Fruit fly (Drosophila melanogaster): ENCODE results near the gene pst.

The pst gene

DNA sequence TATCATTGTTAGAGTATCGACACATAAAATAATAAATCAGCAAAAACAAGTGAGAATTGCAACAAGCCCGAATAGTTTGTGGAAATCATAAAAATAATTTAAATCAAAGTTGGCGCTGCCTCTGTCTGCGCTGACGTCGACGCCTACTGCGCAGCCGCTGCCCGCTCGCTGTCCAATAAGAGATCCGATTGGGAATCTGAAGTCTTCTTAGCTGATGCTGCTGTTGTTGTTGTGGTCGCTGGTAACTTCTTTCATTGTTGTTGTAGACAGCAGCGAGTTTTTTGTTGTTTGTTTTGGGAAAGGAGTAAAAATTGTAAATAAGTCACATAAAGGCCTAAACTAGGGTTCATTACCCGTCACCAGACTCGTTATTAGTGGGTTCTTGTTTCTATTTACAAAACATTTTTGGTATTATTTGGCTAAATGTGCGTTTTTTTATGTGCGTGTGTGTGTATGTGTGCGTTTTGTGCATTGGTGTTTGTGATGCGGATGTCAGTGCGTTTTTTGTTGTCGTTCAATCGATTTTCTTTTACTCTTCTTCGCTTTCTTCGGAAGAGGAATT, 4.7 kb upstream of the pst start:
- TF ChIP-seq D1 (tag; optimal IDR thresholded peaks at IDR 0.05) (no peak), CG34367 (tag; optimal IDR thresholded peaks at IDR 0.05) (no peak), CG17806 (tag; optimal IDR thresholded peaks at IDR 0.05) (no peak), EcR (GFP tag; optimal IDR thresholded peaks at IDR 0.05) (no peak), CG9948 (tag; optimal IDR thresholded peaks at IDR 0.05) (no peak), rn (GFP tag; IDR thresholded peaks at IDR 0.05) (no peak), CG10348 (GFP tag; IDR thresholded peaks at IDR 0.05) (no peak), CG15710 (tag; optimal IDR thresholded peaks at IDR 0.05) (no peak), Ets98B (GFP tag; IDR thresholded peaks at IDR 0.05) (no peak), CG14655 (GFP tag; optimal IDR thresholded peaks at IDR 0.05) (no peak), CG8301 (tag; optimal IDR thresholded peaks at IDR 0.05) (no peak), CG13204 (GFP tag; optimal IDR thresholded peaks at IDR 0.05) (no peak), gl (tag; optimal IDR thresholded peaks at IDR 0.05) (no peak), CG8159 (tag; optimal IDR thresholded peaks at IDR 0.05) (no peak), Pif1A (GFP tag; optimal IDR thresholded peaks at IDR 0.05) (no peak), CG32121 (GFP tag; IDR thresholded peaks at IDR 0.05) (no peak), Snoo (tag; optimal IDR thresholded peaks at IDR 0.05) (no peak), CG12605 (GFP tag; IDR thresholded peaks at IDR 0.05) (no peak), fd96Ca (GFP tag; IDR thresholded peaks at IDR 0.05) (no peak)

DNA sequence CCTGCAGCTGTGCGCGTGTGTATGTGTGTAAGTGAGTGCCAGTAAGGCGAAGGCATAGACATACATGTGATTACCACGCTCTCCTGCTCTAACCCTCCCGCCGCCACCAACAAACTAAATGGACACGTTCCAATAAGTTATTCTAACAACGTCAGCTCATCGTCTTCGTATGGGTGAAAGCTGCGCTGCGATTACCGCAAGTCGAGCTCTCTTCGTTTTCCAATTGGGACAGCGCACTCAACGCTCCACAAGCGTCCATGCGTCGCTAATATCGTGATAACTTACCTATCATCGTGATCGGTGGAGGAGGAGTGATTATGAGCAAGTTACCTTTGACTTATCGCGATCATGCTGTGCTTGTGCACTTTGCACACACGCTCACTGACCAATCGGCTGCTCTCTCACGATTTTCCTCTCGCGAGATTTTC, 1.0 kb upstream of the pst start:
- TF ChIP-seq CG34367 (tag; optimal IDR thresholded peaks at IDR 0.05) (no peak), Pif1B (GFP tag; optimal IDR thresholded peaks at IDR 0.05) (peak; percentile 61), CG12605 (GFP tag; IDR thresholded peaks at IDR 0.05) (peak; percentile 83), CG32121 (GFP tag; IDR thresholded peaks at IDR 0.05) (no peak), EcR (GFP tag; optimal IDR thresholded peaks at IDR 0.05) (no peak), CG8159 (tag; optimal IDR thresholded peaks at IDR 0.05) (no peak), Snoo (tag; optimal IDR thresholded peaks at IDR 0.05) (no peak), Ets98B (GFP tag; IDR thresholded peaks at IDR 0.05) (peak; percentile 94), CG4496 (GFP tag; IDR thresholded peaks at IDR 0.05) (peak; percentile 81), gl (tag; optimal IDR thresholded peaks at IDR 0.05) (peak; percentile 4), CG8301 (tag; optimal IDR thresholded peaks at IDR 0.05) (peak; percentile 26), CG9948 (tag; optimal IDR thresholded peaks at IDR 0.05) (peak; percentile 16), Pif1A (GFP tag; optimal IDR thresholded peaks at IDR 0.05) (peak; percentile 75), fd96Ca (GFP tag; IDR thresholded peaks at IDR 0.05) (peak; percentile 79; the same call in 2 of the 3 replicates)

- no peak for TF ChIP-seq D1 (tag; optimal IDR thresholded peaks at IDR 0.05)
- TF ChIP-seq gl (tag; optimal IDR thresholded peaks at IDR 0.05) = no peak
- peak; percentile 26; the same call in 2 of the 3 replicates for TF ChIP-seq CG4496 (GFP tag; IDR thresholded peaks at IDR 0.05)
- no peak for TF ChIP-seq rn (GFP tag; IDR thresholded peaks at IDR 0.05)
- no peak for TF ChIP-seq Pif1A (GFP tag; optimal IDR thresholded peaks at IDR 0.05)
- TF ChIP-seq CG12605 (GFP tag; IDR thresholded peaks at IDR 0.05) = no peak
- TF ChIP-seq Pif1B (GFP tag; optimal IDR thresholded peaks at IDR 0.05) = no peak
- TF ChIP-seq CG8159 (tag; optimal IDR thresholded peaks at IDR 0.05) = no peak
- TF ChIP-seq CG9948 (tag; optimal IDR thresholded peaks at IDR 0.05) = no peak
- TF ChIP-seq CG10348 (GFP tag; IDR thresholded peaks at IDR 0.05) = no peak
- peak; percentile 38 for TF ChIP-seq Ets98B (GFP tag; IDR thresholded peaks at IDR 0.05)
- TF ChIP-seq CG13204 (GFP tag; optimal IDR thresholded peaks at IDR 0.05) = peak; percentile 11
- no peak for TF ChIP-seq CG15710 (tag; optimal IDR thresholded peaks at IDR 0.05)
- TF ChIP-seq fd96Ca (GFP tag; IDR thresholded peaks at IDR 0.05) = no peak
- TF ChIP-seq CG32121 (GFP tag; IDR thresholded peaks at IDR 0.05) = no peak
- TF ChIP-seq CG17806 (tag; optimal IDR thresholded peaks at IDR 0.05) = no peak
Observed at dm6 chr3L:7360324-7360852, 325 bp upstream of the pst start, which contains the start of gene Sec63. Gene Sec63, plus strand, starts transcription at chr3L:7360561.

- peak; percentile 13 for TF ChIP-seq CG15710 (tag; optimal IDR thresholded peaks at IDR 0.05)
- TF ChIP-seq fd96Ca (GFP tag; IDR thresholded peaks at IDR 0.05) = peak; percentile 30; the same call in 1 of the 3 replicates
- peak; percentile 12 for TF ChIP-seq CG9948 (tag; optimal IDR thresholded peaks at IDR 0.05)
- no peak for TF ChIP-seq gl (tag; optimal IDR thresholded peaks at IDR 0.05)
- no peak for TF ChIP-seq Pif1B (GFP tag; optimal IDR thresholded peaks at IDR 0.05)
- TF ChIP-seq D1 (tag; optimal IDR thresholded peaks at IDR 0.05) = no peak
Observed at dm6 chr3L:7356386-7357117, 3.5 kb downstream of the pst start, which contains the start of gene CTCF. Gene CTCF, minus strand, starts transcription at chr3L:7356713.

dm6 chr3L:7349311-7349710, 10.8 kb downstream of the pst start:
- TF ChIP-seq CG10348 (GFP tag; IDR thresholded peaks at IDR 0.05) = no peak
- no peak for TF ChIP-seq CG17806 (tag; optimal IDR thresholded peaks at IDR 0.05)
- TF ChIP-seq Ets98B (GFP tag; IDR thresholded peaks at IDR 0.05) = no peak
- no peak for TF ChIP-seq CG32121 (GFP tag; IDR thresholded peaks at IDR 0.05)
- no peak for TF ChIP-seq CG14655 (GFP tag; optimal IDR thresholded peaks at IDR 0.05)
- no peak for TF ChIP-seq CG12605 (GFP tag; IDR thresholded peaks at IDR 0.05)
- no peak for TF ChIP-seq CG34367 (tag; optimal IDR thresholded peaks at IDR 0.05)
- TF ChIP-seq Pif1B (GFP tag; optimal IDR thresholded peaks at IDR 0.05) = no peak
- no peak for TF ChIP-seq CG15710 (tag; optimal IDR thresholded peaks at IDR 0.05)
- TF ChIP-seq CG9948 (tag; optimal IDR thresholded peaks at IDR 0.05) = no peak
- TF ChIP-seq CG8159 (tag; optimal IDR thresholded peaks at IDR 0.05) = no peak

Data from whole organism, pupa.